Worm (Caenorhabditis elegans): ENCODE measurements around the gene rpn-11.

rpn-11 gene

ce11 chrII:4044349-4044748 is at the start of gene rpn-11:
TSS of gene rpn-11 (minus strand) at chrII:4044546.
- TF ChIP-seq T26A5.8 (tag; optimal IDR thresholded peaks at IDR 0.05) (no peak), hmg-1.2 (GFP tag; IDR thresholded peaks at IDR 0.05) (peak; percentile 92), xnd-1 (tag; optimal IDR thresholded peaks at IDR 0.05) (peak; percentile 56), madf-8 (GFP tag; conservative IDR thresholded peaks at IDR 0.05) (peak; percentile 81), Y67H2A.10 (GFP tag; conservative IDR thresholded peaks at IDR 0.05) (peak; percentile 51; the same call in 1 of the 2 replicates), Y53G8AR.9 (GFP tag; conservative IDR thresholded peaks at IDR 0.05) (0 out of 2 replicates have a peak, but pooled peaks have one; percentile 55), mel-28 (tag; optimal IDR thresholded peaks at IDR 0.05; ENCODE audit: borderline replicate concordance) (no peak), F37B4.10 (GFP tag; IDR thresholded peaks at IDR 0.05) (no peak), F23B12.7 (tag; optimal IDR thresholded peaks at IDR 0.05; ENCODE audit: insufficient read depth) (peak; percentile 49), repo-1 (tag; optimal IDR thresholded peaks at IDR 0.05) (peak; percentile 40), pbrm-1 (GFP tag; IDR thresholded peaks at IDR 0.05) (peak; percentile 74), hlh-26 (GFP tag; conservative IDR thresholded peaks at IDR 0.05) (no peak), dpl-1 (GFP tag; optimal IDR thresholded peaks at IDR 0.05) (peak; percentile 96), snpc-3.4 (tag; optimal IDR thresholded peaks at IDR 0.05) (peak; percentile 10), B0261.1 (tag; optimal IDR thresholded peaks at IDR 0.05) (peak; percentile 5), madf-6 (GFP tag; IDR thresholded peaks at IDR 0.05) (peak; percentile 93), egl-44 (GFP tag; IDR thresholded peaks at IDR 0.05) (peak; percentile 46; the same call in 1 of the 2 replicates), F52B5.7 (tag; optimal IDR thresholded peaks at IDR 0.05) (no peak), F57A8.1 (GFP tag; optimal IDR thresholded peaks at IDR 0.05) (no peak), K12H6.12 (tag; optimal IDR thresholded peaks at IDR 0.05) (peak; percentile 67), bed-2 (GFP tag; IDR thresholded peaks at IDR 0.05) (peak; percentile 10; the same call in 1 of the 2 replicates), snpc-4 (GFP tag; optimal IDR thresholded peaks at IDR 0.05) (peak; percentile 1), snpc-4 (tag; optimal IDR thresholded peaks at IDR 0.05) (peak in 3 of 4 experiments; percentile 43 to 68 (median 60)), snpc-1.3 (tag; optimal IDR thresholded peaks at IDR 0.05; ENCODE audit: insufficient read depth) (peak; percentile 24), lin-35 (GFP tag; optimal IDR thresholded peaks at IDR 0.05) (peak; percentile 62 to 95 (median 69)), K11D2.4 (GFP tag; IDR thresholded peaks at IDR 0.05) (peak; percentile 85), lir-1 (GFP tag; conservative IDR thresholded peaks at IDR 0.05) (peak; percentile 71), rec-8 (tag; optimal IDR thresholded peaks at IDR 0.05) (no peak), C06A6.2 (GFP tag; conservative IDR thresholded peaks at IDR 0.05) (peak; percentile 64; the same call in 1 of the 2 replicates), lin-54 (GFP tag; optimal IDR thresholded peaks at IDR 0.05) (peak; percentile 98), B0019.2 (GFP tag; conservative IDR thresholded peaks at IDR 0.05) (peak; percentile 65), athp-1 (tag; optimal IDR thresholded peaks at IDR 0.05) (peak; percentile 50), lin-40 (tag; optimal IDR thresholded peaks at IDR 0.05) (peak; percentile 88), somi-1 (GFP tag; optimal IDR thresholded peaks at IDR 0.05) (no peak), atf-7 (tag; optimal IDR thresholded peaks at IDR 0.05) (peak; percentile 54), cebp-1 (GFP tag; IDR thresholded peaks at IDR 0.05) (no peak), cebp-1 (tag; optimal IDR thresholded peaks at IDR 0.05) (peak; percentile 83), zfh-2 (GFP tag; conservative IDR thresholded peaks at IDR 0.05) (no peak), ztf-28 (GFP tag; IDR thresholded peaks at IDR 0.05) (0 out of 2 replicates have a peak, but pooled peaks have one; percentile 27), ceh-91 (GFP tag; IDR thresholded peaks at IDR 0.05) (peak; percentile 86), F55B11.4 (tag; optimal IDR thresholded peaks at IDR 0.05; ENCODE audit: borderline replicate concordance, insufficient read depth) (no peak), ztf-3 (GFP tag; optimal IDR thresholded peaks at IDR 0.05) (no peak), sdz-38 (tag; optimal IDR thresholded peaks at IDR 0.05) (no peak), sea-2 (GFP tag; IDR thresholded peaks at IDR 0.05) (no peak), madf-10 (tag; optimal IDR thresholded peaks at IDR 0.05) (peak; percentile 1), die-1 (tag; optimal IDR thresholded peaks at IDR 0.05) (no peak), nhr-80 (tag; optimal IDR thresholded peaks at IDR 0.05) (peak; percentile 12), rcor-1 (GFP tag; IDR thresholded peaks at IDR 0.05) (peak; percentile 74; the same call in 1 of the 2 replicates)
